Worm (Caenorhabditis elegans) whole organism, young adult: ENCODE data around the gene nra-3.

Experiments
- Y53F4B.3 ChIP-seq: fragments of 200-800 bp; sonication (Bioruptor generic); IDR thresholded peaks from 2 replicates; pipeline ENCODE4 v1.3.6; 2022; ENCODE audit warnings: missing genetic modification reagents, missing genetic modification characterization, missing compliant biosample characterization
- Y79H2A.3 ChIP-seq: fragments of 200-800 bp; sonication (Bioruptor generic); conservative IDR thresholded peaks from 2 replicates; pipeline ENCODE4 v1.3.6; 2022; ENCODE audit warnings: missing genetic modification reagents, missing genetic modification characterization, missing compliant biosample characterization
- ama-1 ChIP-seq, 3 experiments: fragments of 150-350 bp in 1 of 3; sonication (generic microtip) in 2 of 3; optimal IDR thresholded peaks; 2 replicates each; lab custom pipeline; 2014 to 2018; ENCODE audit warnings: missing biosample characterization in 2 of 3, missing genetic modification characterization in 2 of 3, missing genetic modification reagents in 2 of 3
- ceh-27 ChIP-seq: fragments of 200-800 bp; sonication (Bioruptor generic); optimal IDR thresholded peaks from 2 replicates; lab custom pipeline; 2018; ENCODE audit warnings: mild to moderate bottlenecking, missing genetic modification characterization, moderate library complexity, missing compliant biosample characterization
- efl-1 ChIP-seq: fragments of 150-350 bp; optimal IDR thresholded peaks from 2 replicates; lab custom pipeline; 2014; ENCODE audit warnings: missing biosample characterization, missing genetic modification reagents, missing genetic modification characterization
- ekl-4 ChIP-seq: fragments of 200-800 bp; sonication (Bioruptor generic); IDR thresholded peaks from 2 replicates; pipeline ENCODE4 v1.3.6; 2022; ENCODE audit warnings: missing genetic modification reagents, missing genetic modification characterization, missing compliant biosample characterization
- ets-4 ChIP-seq: fragments of 200-800 bp; sonication (Bioruptor generic); optimal IDR thresholded peaks from 2 replicates; lab custom pipeline; 2018; ENCODE audit warnings: mild to moderate bottlenecking, missing genetic modification characterization, missing compliant biosample characterization
- madf-6 ChIP-seq: fragments of 200-800 bp; sonication (Bioruptor generic); IDR thresholded peaks from 2 replicates; pipeline ENCODE4 v1.3.6; 2022; ENCODE audit warnings: missing genetic modification reagents, missing genetic modification characterization, missing compliant biosample characterization
- mxl-1 ChIP-seq: sonication (generic microtip); optimal IDR thresholded peaks from 2 replicates; lab custom pipeline; 2016; ENCODE audit warnings: missing genetic modification characterization, missing compliant biosample characterization
- rcor-1 ChIP-seq: fragments of 200-800 bp; sonication (Bioruptor generic); IDR thresholded peaks from 2 replicates; pipeline ENCODE4 v1.3.6; 2022; ENCODE audit warnings: missing genetic modification reagents, missing genetic modification characterization, missing compliant biosample characterization
- rpc-1 ChIP-seq, 2 experiments: fragments of 150-350 bp in 1 of 2; sonication (generic microtip) in 1 of 2; optimal IDR thresholded peaks; 2 replicates each; lab custom pipeline; 2014 to 2018; ENCODE audit warnings: missing biosample characterization in 1 of 2, missing genetic modification characterization in 1 of 2, missing genetic modification reagents in 1 of 2, missing genotype in 1 of 2
- tlf-1 ChIP-seq: fragments of 200-800 bp; sonication (Bioruptor generic); optimal IDR thresholded peaks from 2 replicates; lab custom pipeline; 2018; ENCODE audit warnings: mild to moderate bottlenecking, missing genetic modification characterization, missing compliant biosample characterization
- unc-130 ChIP-seq: sonication (generic microtip); optimal IDR thresholded peaks from 2 replicates; lab custom pipeline; 2016; ENCODE audit warnings: missing genetic modification reagents, missing genetic modification characterization, missing compliant biosample characterization
- unc-62 ChIP-seq: fragments of 150-350 bp; optimal IDR thresholded peaks from 2 replicates; lab custom pipeline; 2014; ENCODE audit warnings: missing biosample characterization, missing genetic modification reagents, missing genetic modification characterization

- TF ChIP-seq tlf-1 (GFP tag; lab: Kevin White, UChicago), result no peak
- TF ChIP-seq ets-4 (GFP tag; lab: Kevin White, UChicago), result no peak
- TF ChIP-seq unc-62 (GFP tag; lab: Kevin White, UChicago), result no peak
- TF ChIP-seq efl-1 (GFP tag; lab: Kevin White, UChicago), result no peak
- TF ChIP-seq Y53F4B.3 (GFP tag; lab: Robert Waterston, UW), result no peak
- TF ChIP-seq ama-1 (optimal IDR thresholded peaks at IDR 0.05; lab: Kevin White, UChicago), result no peak
- TF ChIP-seq ama-1 (GFP tag; optimal IDR thresholded peaks at IDR 0.05; lab: Kevin White, UChicago), result no peak
- no peak for TF ChIP-seq rcor-1 (GFP tag; lab: Robert Waterston, UW)
- TF ChIP-seq mxl-1 (tag; lab: Kevin White, UChicago), result no peak
- TF ChIP-seq ceh-27 (GFP tag; lab: Kevin White, UChicago), result no peak
- no peak for TF ChIP-seq madf-6 (GFP tag; lab: Robert Waterston, UW)
- TF ChIP-seq unc-130 (GFP tag; lab: Kevin White, UChicago), result no peak
- TF ChIP-seq ekl-4 (GFP tag; lab: Robert Waterston, UW), result no peak
- TF ChIP-seq Y79H2A.3 (GFP tag; lab: Robert Waterston, UW), result no peak
- TF ChIP-seq rpc-1 (optimal IDR thresholded peaks at IDR 0.05; lab: Kevin White, UChicago), result no peak
- TF ChIP-seq rpc-1 (tag; optimal IDR thresholded peaks at IDR 0.05; lab: Kevin White, UChicago), result no peak
Measured at ce11 chrX:9921257-9921656, 10.0 kb downstream of the nra-3 start, which contains the start of gene C17G1.2.
